Fruit fly (Drosophila melanogaster) Kc167 (cell line): Measurements from ENCODE around the gene Jon99Ciii.

ENCODE experiments used
- Myc ChIP-seq: fragments of >200 bp; optimal IDR thresholded peaks from 2 replicates; lab custom pipeline; 2017; ENCODE audit warnings: missing external identifiers
- Sin3A ChIP-seq: fragments of >200 bp; optimal IDR thresholded peaks from 2 replicates; lab custom pipeline; 2018; ENCODE audit warnings: missing external identifiers
- h ChIP-seq: fragments of >200 bp; optimal IDR thresholded peaks from 3 replicates; lab custom pipeline; 2018; ENCODE audit warnings: missing external identifiers
- insv ChIP-seq: fragments of >200 bp; optimal IDR thresholded peaks from 3 replicates; lab custom pipeline; 2018; ENCODE audit warnings: missing external identifiers
- psq ChIP-seq: fragments of >200 bp; optimal IDR thresholded peaks from 2 replicates; lab custom pipeline; 2017; ENCODE audit warnings: missing external identifiers
- ttk ChIP-seq: sonication (Bioruptor generic); optimal IDR thresholded peaks from 2 replicates; lab custom pipeline; 2017; ENCODE audit warnings: missing external identifiers

The Jon99Ciii gene

DNA sequence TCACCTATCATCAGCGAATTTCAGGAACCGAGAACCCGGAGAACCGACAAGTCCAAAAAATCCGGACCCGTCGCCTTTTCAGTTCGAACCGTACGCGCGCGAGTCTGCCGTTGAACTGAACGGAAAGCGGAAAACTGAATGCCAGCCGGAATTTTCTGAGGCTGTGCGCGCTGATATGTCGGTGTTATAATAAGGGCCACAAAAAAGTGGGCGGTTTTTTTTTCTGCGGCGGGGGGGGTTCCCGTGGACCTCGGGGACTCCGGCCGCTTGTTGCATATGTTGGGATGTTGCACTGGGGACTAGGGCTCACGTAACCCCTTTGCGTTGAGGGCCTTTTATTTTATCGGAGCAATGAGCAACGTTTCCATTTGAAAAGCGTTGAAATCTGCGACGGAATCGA, 47.3 kb downstream of the Jon99Ciii start, which contains the start of gene TkR99D:
TSS of gene TkR99D (minus strand) at position 101 of the 400 bp plus-strand sequence.
- no peak for TF ChIP-seq h (lab: Kevin White, UChicago)
- TF ChIP-seq psq (lab: Kevin White, UChicago): no peak
- no peak for TF ChIP-seq insv (lab: Kevin White, UChicago)
- TF ChIP-seq Myc: no peak
- TF ChIP-seq Sin3A: no peak
- no peak for TF ChIP-seq ttk
